Fruit fly (Drosophila melanogaster): ENCODE measurements around the gene CG1113.

DNA sequence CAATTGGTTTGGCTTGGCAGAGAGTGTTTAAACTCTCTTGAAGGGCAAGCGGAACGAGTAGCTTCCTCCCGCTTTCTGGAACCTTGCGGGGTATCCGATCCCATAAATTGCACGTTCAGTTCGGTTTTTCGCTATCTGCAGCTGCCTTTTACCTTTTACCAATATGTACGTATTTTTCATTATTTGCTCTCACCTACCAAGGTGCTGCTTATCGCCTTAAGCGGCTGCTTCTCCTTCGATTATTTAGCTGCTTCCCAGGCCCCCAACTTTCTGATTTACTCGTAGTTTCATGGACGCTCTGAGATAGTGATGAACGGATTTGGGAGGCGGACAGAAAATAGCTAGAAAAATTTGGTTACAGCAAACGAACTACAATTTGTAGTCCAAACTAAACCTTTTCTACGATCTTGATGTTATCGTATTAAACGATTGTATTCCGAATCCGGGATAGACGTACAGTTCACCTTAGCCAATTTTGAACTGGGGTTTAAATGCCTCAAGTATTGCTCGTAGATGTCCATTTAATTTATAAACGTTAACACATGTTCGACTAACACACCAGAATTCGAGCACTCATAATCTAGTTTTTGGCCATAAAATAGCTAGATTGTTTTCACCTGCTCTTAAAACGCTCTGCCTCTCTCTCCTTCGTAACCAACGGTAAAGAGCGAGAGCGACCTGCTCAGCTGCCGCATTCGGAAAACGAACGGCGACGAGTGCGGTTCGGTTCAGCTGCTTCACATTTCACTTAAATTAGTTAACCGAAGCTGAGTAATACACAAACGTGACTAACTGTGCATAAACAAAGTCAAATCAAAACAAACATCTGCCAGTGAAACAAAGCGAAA lies 11.5 kb downstream of the CG1113 start:
- no peak for TF ChIP-seq repo (GFP tag; optimal IDR thresholded peaks at IDR 0.05)
- no peak for TF ChIP-seq CG2875 (GFP tag; optimal IDR thresholded peaks at IDR 0.05)
- peak; percentile 23 for TF ChIP-seq CG15601 (tag; optimal IDR thresholded peaks at IDR 0.05)
- TF ChIP-seq Side (GFP tag; optimal IDR thresholded peaks at IDR 0.05), result peak; percentile 29
- no peak for TF ChIP-seq ttk (GFP tag; IDR thresholded peaks at IDR 0.05)
- TF ChIP-seq bcd (GFP tag; optimal IDR thresholded peaks at IDR 0.05), result no peak
- no peak for TF ChIP-seq Sin3A (optimal IDR thresholded peaks at IDR 0.05)
- TF ChIP-seq corto (GFP tag; optimal IDR thresholded peaks at IDR 0.05), result no peak
- TF ChIP-seq CG11560 (tag; IDR thresholded peaks at IDR 0.05), result no peak

Measured in whole organism, embryonic.